Fruit fly (Drosophila melanogaster) whole organism, wandering third instar larva: ENCODE data around the gene CG8135.
A peak's percentile ranks its signal among the peaks of the same experiment; 100 is the strongest.

Experiments used
- CG9705 ChIP-seq: fragments of 200-800 bp; sonication (Bioruptor generic); optimal IDR thresholded peaks from 2 replicates; lab custom pipeline; 2018; ENCODE audit warnings: missing biosample characterization, mild to moderate bottlenecking, missing genetic modification characterization
- Dfd ChIP-seq: fragments of >200 bp; optimal IDR thresholded peaks from 2 replicates; lab custom pipeline; 2017; ENCODE audit warnings: missing biosample characterization, missing genetic modification characterization
- Hnf4 ChIP-seq: fragments of 200-800 bp; sonication (Bioruptor generic); optimal IDR thresholded peaks from 2 replicates; lab custom pipeline; 2016; ENCODE audit warnings: missing biosample characterization, mild to moderate bottlenecking, missing genetic modification characterization
- Hr78 ChIP-seq: fragments of >200 bp; optimal IDR thresholded peaks from 2 replicates; lab custom pipeline; 2017; ENCODE audit warnings: missing biosample characterization, missing genetic modification characterization
- Myc ChIP-seq: fragments of >200 bp; optimal IDR thresholded peaks from 2 replicates; lab custom pipeline; 2017
- N ChIP-seq: fragments of >200 bp; optimal IDR thresholded peaks from 2 replicates; lab custom pipeline; 2018; ENCODE audit warnings: missing biosample characterization, missing external identifiers, missing genetic modification characterization
- OdsH ChIP-seq: fragments of 200-800 bp; sonication (Bioruptor generic); optimal IDR thresholded peaks from 2 replicates; lab custom pipeline; 2016; ENCODE audit warnings: missing biosample characterization, mild to moderate bottlenecking, missing genetic modification characterization
- Rel ChIP-seq, 2 experiments: fragments of 200-800 bp; sonication (Bioruptor generic) in 1 of 2; optimal IDR thresholded peaks; 2 replicates in 1 of 2; 3 replicates in 1 of 2; lab custom pipeline; 2016 to 2019; ENCODE audit warnings: mild to moderate bottlenecking in 2 of 2, missing biosample characterization in 2 of 2, missing genetic modification characterization in 2 of 2, moderate library complexity in 1 of 2
- brk ChIP-seq: fragments of 200-800 bp; sonication (Bioruptor generic); optimal IDR thresholded peaks from 2 replicates; lab custom pipeline; 2016; ENCODE audit warnings: missing biosample characterization, mild to moderate bottlenecking, missing genetic modification characterization
- fru ChIP-seq: fragments of 200-800 bp; sonication (Bioruptor generic); optimal IDR thresholded peaks from 3 replicates; lab custom pipeline; 2016; ENCODE audit warnings: missing biosample characterization, mild to moderate bottlenecking, missing genetic modification characterization
- pan ChIP-seq: fragments of >200 bp; optimal IDR thresholded peaks from 2 replicates; lab custom pipeline; 2017
- psq ChIP-seq: fragments of 200-800 bp; sonication (Bioruptor generic); optimal IDR thresholded peaks from 3 replicates; lab custom pipeline; 2017; ENCODE audit warnings: missing biosample characterization, mild to moderate bottlenecking, missing genetic modification characterization, moderate library complexity
- sage ChIP-seq: fragments of 200-800 bp; sonication (Bioruptor generic); optimal IDR thresholded peaks from 2 replicates; lab custom pipeline; 2016; ENCODE audit warnings: missing biosample characterization, mild to moderate bottlenecking, missing genetic modification characterization
- usp ChIP-seq: fragments of >200 bp; optimal IDR thresholded peaks from 2 replicates; lab custom pipeline; 2017; ENCODE audit warnings: missing biosample characterization, missing genetic modification characterization

DNA sequence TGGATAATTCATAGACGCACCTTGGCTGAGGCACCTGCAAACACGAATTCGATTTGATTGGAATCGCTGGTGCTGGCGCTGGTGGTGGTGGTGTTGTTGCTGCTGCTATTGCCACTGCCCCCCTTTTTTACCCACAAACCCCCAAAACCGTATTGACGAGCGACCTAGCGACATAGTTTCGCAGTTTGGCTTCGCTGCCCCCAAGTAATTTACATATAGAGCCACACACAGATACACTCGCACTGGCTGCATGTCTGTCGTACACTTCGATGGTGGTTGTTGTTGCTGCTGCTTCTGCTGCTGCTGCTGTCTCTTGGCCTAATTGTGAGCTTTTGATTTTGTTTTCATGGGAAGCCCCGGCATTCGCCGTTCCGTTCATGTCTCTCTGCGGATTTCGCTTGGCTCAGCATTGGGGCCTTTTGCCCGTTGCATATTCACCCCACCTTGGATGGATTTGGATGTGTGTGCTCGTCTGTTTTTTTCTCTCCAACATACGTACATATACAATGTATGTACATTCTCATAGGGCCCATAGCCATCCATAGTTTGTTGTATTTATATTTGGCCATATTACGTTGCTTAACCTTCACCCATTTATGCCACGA lies 20.0 kb downstream of the CG8135 start:
- TF ChIP-seq sage (GFP tag; lab: Kevin White, UChicago) (no peak), Hr78 (no peak), Myc (lab: Kevin White, UChicago) (no peak), CG9705 (GFP tag; lab: Kevin White, UChicago) (no peak), Dfd (GFP tag; lab: Kevin White, UChicago) (no peak), N (GFP tag; lab: Kevin White, UChicago) (no peak), OdsH (GFP tag; lab: Kevin White, UChicago) (no peak), usp (no peak), Rel (GFP tag; optimal IDR thresholded peaks at IDR 0.05; lab: Kevin White, UChicago) (no peak), Rel (tag; optimal IDR thresholded peaks at IDR 0.05; lab: Kevin White, UChicago) (peak; percentile 31), brk (no peak), fru (GFP tag; lab: Kevin White, UChicago) (no peak), psq (GFP tag; lab: Kevin White, UChicago) (no peak), pan (lab: Kevin White, UChicago) (no peak), Hnf4 (GFP tag; lab: Kevin White, UChicago) (no peak)
